Worm (Caenorhabditis elegans): ENCODE measurements around the gene T24H10.1.

- TF ChIP-seq T22C8.4 (GFP tag; IDR thresholded peaks at IDR 0.05) = no peak
- TF ChIP-seq cog-1 (tag; optimal IDR thresholded peaks at IDR 0.05) = peak; percentile 18
Measured at ce11 chrII:9054604-9055003, 44.6 kb upstream of the T24H10.1 start, which contains the start of gene chmp-7.
